Worm (Caenorhabditis elegans) whole organism, L4/young adult: ENCODE results near the gene let-754.

Experiments used
- W03F9.2 ChIP-seq: fragments of 150-350 bp; optimal IDR thresholded peaks from 2 replicates; lab custom pipeline; 2014; ENCODE audit warnings: missing biosample characterization, missing genetic modification characterization
- him-1 ChIP-seq: sonication (generic microtip); optimal IDR thresholded peaks from 2 replicates; lab custom pipeline; 2016; ENCODE audit warnings: missing genotype, missing genetic modification reagents, missing genetic modification characterization, missing compliant biosample characterization

- TF ChIP-seq W03F9.2 (tag; lab: Kevin White, UChicago) = no peak
- no peak for TF ChIP-seq him-1
Measured at ce11 chrIII:7997447-7998046, 44.4 kb upstream of the let-754 start.
